Worm (Caenorhabditis elegans) whole organism, L4 larva: ENCODE measurements around the gene zak-1.
A peak's percentile ranks its signal among the peaks of the same experiment; 100 is the strongest.

ENCODE experiments used
- D1046.2 ChIP-seq: fragments of 200-800 bp; sonication (Bioruptor generic); IDR thresholded peaks from 2 replicates; pipeline ENCODE4 v1.3.6; 2022; ENCODE audit warnings: missing genetic modification characterization, missing compliant biosample characterization
- F44E2.7 ChIP-seq: fragments of 200-800 bp; sonication (Bioruptor generic); IDR thresholded peaks from 2 replicates; pipeline ENCODE4 v2.1.2; 2022; ENCODE audit warnings: missing genetic modification characterization, missing compliant biosample characterization
- R02D3.7 ChIP-seq: fragments of 150-350 bp; sonication (generic microtip); optimal IDR thresholded peaks from 3 replicates; lab custom pipeline; 2014; ENCODE audit warnings: missing biosample characterization, missing genetic modification characterization
- T20F7.1 ChIP-seq: fragments of 200-800 bp; sonication (Bioruptor generic); optimal IDR thresholded peaks from 2 replicates; lab custom pipeline; 2018; ENCODE audit warnings: mild to moderate bottlenecking, missing genetic modification characterization, missing compliant biosample characterization
- Y75B8A.6 ChIP-seq: fragments of 200-800 bp; sonication (Bioruptor generic); IDR thresholded peaks from 2 replicates; pipeline ENCODE4 v1.3.6; 2022; ENCODE audit warnings: missing genetic modification reagents, missing genetic modification characterization, missing compliant biosample characterization
- ama-1 ChIP-seq: fragments of 150-350 bp; optimal IDR thresholded peaks from 2 replicates; lab custom pipeline; 2014; ENCODE audit warnings: inconsistent platforms, mixed read lengths
- attf-4 ChIP-seq: sonication (generic microtip); optimal IDR thresholded peaks from 3 replicates; lab custom pipeline; 2017; ENCODE audit warnings: missing biosample characterization, missing genetic modification characterization
- ceh-20 ChIP-seq: fragments of 200-800 bp; sonication (Bioruptor generic); IDR thresholded peaks from 2 replicates; pipeline ENCODE4 v1.3.6; 2022; ENCODE audit warnings: missing genetic modification reagents, missing genetic modification characterization, missing compliant biosample characterization
- ceh-32 ChIP-seq: sonication (generic microtip); optimal IDR thresholded peaks from 2 replicates; lab custom pipeline; 2016; ENCODE audit warnings: mild to moderate bottlenecking, missing genetic modification characterization, missing compliant biosample characterization; ENCODE audit not compliant: poor library complexity
- ces-1 ChIP-seq: fragments of 150-350 bp; sonication (generic microtip); optimal IDR thresholded peaks from 4 replicates; lab custom pipeline; 2014; ENCODE audit warnings: missing biosample characterization, missing genetic modification reagents, missing genetic modification characterization
- cey-2 ChIP-seq: sonication (generic microtip); optimal IDR thresholded peaks from 3 replicates; lab custom pipeline; 2017; ENCODE audit warnings: missing genetic modification characterization, mild to moderate bottlenecking, missing compliant biosample characterization, antibody characterized with exemption, borderline replicate concordance; ENCODE audit not compliant: insufficient read depth
- ctbp-1 ChIP-seq: fragments of 200-800 bp; sonication (Bioruptor generic); IDR thresholded peaks from 2 replicates; pipeline ENCODE4 v1.3.6; 2022; ENCODE audit warnings: missing genetic modification reagents, missing genetic modification characterization, missing compliant biosample characterization
- daf-12 ChIP-seq: fragments of 150-350 bp; optimal IDR thresholded peaks from 2 replicates; lab custom pipeline; 2014; ENCODE audit warnings: missing biosample characterization, missing genetic modification reagents, missing genetic modification characterization
- daf-16 ChIP-seq, 3 experiments: sonication (generic microtip); optimal IDR thresholded peaks; 2 replicates each; lab custom pipeline; 2016 to 2017; ENCODE audit warnings: missing genetic modification characterization in 3 of 3, missing genetic modification reagents in 3 of 3, mild to moderate bottlenecking in 2 of 3, missing compliant biosample characterization in 2 of 3, missing biosample characterization in 1 of 3, moderate library complexity in 1 of 3
- daf-8 ChIP-seq: fragments of 200-800 bp; sonication (Bioruptor generic); IDR thresholded peaks from 2 replicates; pipeline ENCODE4 v1.3.6; 2022; ENCODE audit warnings: missing genetic modification characterization, missing compliant biosample characterization
- dmd-8 ChIP-seq: fragments of 200-800 bp; sonication (Bioruptor generic); IDR thresholded peaks from 2 replicates; pipeline ENCODE4 v1.3.6; 2022; ENCODE audit warnings: missing genetic modification characterization, missing compliant biosample characterization
- dmd-9 ChIP-seq: fragments of 200-800 bp; sonication (Bioruptor generic); IDR thresholded peaks from 2 replicates; pipeline ENCODE4 v1.3.6; 2022; ENCODE audit warnings: missing genetic modification reagents, missing genetic modification characterization, missing compliant biosample characterization
- egl-43 ChIP-seq: fragments of 200-800 bp; sonication (Bioruptor generic); IDR thresholded peaks from 2 replicates; pipeline ENCODE4 v1.3.6; 2022; ENCODE audit warnings: missing genetic modification reagents, missing genetic modification characterization, missing compliant biosample characterization
- hif-1 ChIP-seq, 2 experiments: sonication (generic microtip); optimal IDR thresholded peaks; 2 replicates each; lab custom pipeline; 2016 to 2017; ENCODE audit warnings: missing compliant biosample characterization in 2 of 2, missing genetic modification characterization in 2 of 2, missing genetic modification reagents in 2 of 2, missing genotype in 2 of 2, mild to moderate bottlenecking in 1 of 2
- hmg-1.1 ChIP-seq: fragments of 200-800 bp; sonication (Bioruptor generic); IDR thresholded peaks from 2 replicates; pipeline ENCODE4 v1.3.6; 2022; ENCODE audit warnings: missing genetic modification reagents, missing genetic modification characterization, missing compliant biosample characterization
- jun-1 ChIP-seq: fragments of 150-350 bp; optimal IDR thresholded peaks from 2 replicates; lab custom pipeline; 2014; ENCODE audit warnings: missing biosample characterization, missing genetic modification reagents, missing genetic modification characterization
- lin-1 ChIP-seq: fragments of 200-800 bp; sonication (Bioruptor generic); IDR thresholded peaks from 2 replicates; pipeline ENCODE4 v1.3.6; 2022; ENCODE audit warnings: missing genetic modification reagents, missing genetic modification characterization, missing compliant biosample characterization
- lin-13 ChIP-seq: fragments of 150-350 bp; optimal IDR thresholded peaks from 2 replicates; lab custom pipeline; 2014; ENCODE audit warnings: missing biosample characterization, missing genetic modification reagents, missing genetic modification characterization
- lin-39 ChIP-seq: fragments of 150-350 bp; optimal IDR thresholded peaks from 2 replicates; lab custom pipeline; 2014; ENCODE audit warnings: missing biosample characterization, missing genetic modification reagents, missing genetic modification characterization
- madf-5 ChIP-seq, 2 experiments: fragments of 200-800 bp; sonication (Bioruptor generic); IDR thresholded peaks; 2 replicates each; pipeline ENCODE4 v1.3.6; 2022; ENCODE audit warnings: missing compliant biosample characterization in 2 of 2, missing genetic modification characterization in 2 of 2
- mep-1 ChIP-seq: fragments of 150-350 bp; sonication (generic microtip); optimal IDR thresholded peaks from 3 replicates; lab custom pipeline; 2014; ENCODE audit warnings: missing biosample characterization, missing genetic modification characterization
- mes-2 ChIP-seq: sonication (generic microtip); optimal IDR thresholded peaks from 2 replicates; lab custom pipeline; 2016; ENCODE audit warnings: missing genotype, mild to moderate bottlenecking, missing genetic modification characterization, missing compliant biosample characterization; ENCODE audit not compliant: poor library complexity, severe bottlenecking
- nhr-11 ChIP-seq: fragments of 150-350 bp; optimal IDR thresholded peaks from 2 replicates; lab custom pipeline; 2014; ENCODE audit warnings: missing biosample characterization, missing genetic modification characterization
- nhr-111 ChIP-seq: fragments of 200-800 bp; sonication (Bioruptor generic); optimal IDR thresholded peaks from 2 replicates; lab custom pipeline; 2018; ENCODE audit warnings: mild to moderate bottlenecking, missing genetic modification characterization, missing compliant biosample characterization
- nhr-28 ChIP-seq: fragments of 150-350 bp; optimal IDR thresholded peaks from 2 replicates; lab custom pipeline; 2014; ENCODE audit warnings: missing biosample characterization, missing genetic modification characterization
- nhr-42 ChIP-seq: fragments of 200-800 bp; sonication (Bioruptor generic); IDR thresholded peaks from 2 replicates; pipeline ENCODE4 v1.3.6; 2022; ENCODE audit warnings: missing genetic modification characterization, missing compliant biosample characterization
- nhr-48 ChIP-seq: sonication (generic microtip); optimal IDR thresholded peaks from 2 replicates; lab custom pipeline; 2016; ENCODE audit warnings: mild to moderate bottlenecking, missing genetic modification characterization, missing compliant biosample characterization
- nhr-6 ChIP-seq: fragments of 150-350 bp; optimal IDR thresholded peaks from 2 replicates; lab custom pipeline; 2014; ENCODE audit warnings: missing biosample characterization, missing genetic modification characterization
- nhr-76 ChIP-seq: fragments of 150-350 bp; optimal IDR thresholded peaks from 2 replicates; lab custom pipeline; 2014; ENCODE audit warnings: missing biosample characterization, missing genetic modification characterization
- pqm-1 ChIP-seq: sonication (generic microtip); optimal IDR thresholded peaks from 2 replicates; lab custom pipeline; 2017; ENCODE audit warnings: missing biosample characterization, missing genetic modification characterization
- saeg-2 ChIP-seq: fragments of 200-800 bp; sonication (Bioruptor generic); IDR thresholded peaks from 2 replicates; pipeline ENCODE4 v1.3.6; 2022; ENCODE audit warnings: missing genetic modification reagents, missing genetic modification characterization, missing compliant biosample characterization
- sdz-12 ChIP-seq: fragments of 200-800 bp; sonication (Bioruptor generic); optimal IDR thresholded peaks from 2 replicates; lab custom pipeline; 2018; ENCODE audit warnings: mild to moderate bottlenecking, missing genetic modification characterization, missing compliant biosample characterization
- set-16 ChIP-seq: fragments of 200-800 bp; sonication (Bioruptor generic); IDR thresholded peaks from 2 replicates; pipeline ENCODE4 v1.3.6; 2022; ENCODE audit warnings: missing genetic modification reagents, missing genetic modification characterization, missing compliant biosample characterization
- skn-1 ChIP-seq: fragments of 150-350 bp; optimal IDR thresholded peaks from 2 replicates; lab custom pipeline; 2014; ENCODE audit warnings: missing biosample characterization, missing genetic modification characterization
- snpc-1.2 ChIP-seq: fragments of 200-800 bp; sonication (Bioruptor generic); IDR thresholded peaks from 2 replicates; pipeline ENCODE4 v1.3.6; 2022; ENCODE audit warnings: missing genetic modification reagents, missing genetic modification characterization, missing compliant biosample characterization
- snpc-4 ChIP-seq: fragments of 150-350 bp; optimal IDR thresholded peaks from 2 replicates; lab custom pipeline; 2014; ENCODE audit warnings: missing biosample characterization, missing genetic modification characterization
- spr-3 ChIP-seq: fragments of 200-800 bp; sonication (Bioruptor generic); optimal IDR thresholded peaks from 2 replicates; lab custom pipeline; 2018; ENCODE audit warnings: mild to moderate bottlenecking, missing genetic modification characterization, missing compliant biosample characterization
- tag-97 ChIP-seq: fragments of 200-800 bp; sonication (Bioruptor generic); IDR thresholded peaks from 2 replicates; pipeline ENCODE4 v1.3.6; 2022; ENCODE audit warnings: missing genetic modification characterization, missing compliant biosample characterization
- unc-39 ChIP-seq: sonication (generic microtip); optimal IDR thresholded peaks from 2 replicates; lab custom pipeline; 2017; ENCODE audit warnings: missing biosample characterization, missing genetic modification characterization
- unc-62 ChIP-seq, 3 experiments: fragments of 150-350 bp in 1 of 3; sonication (generic microtip); optimal IDR thresholded peaks in 2 of 3; peaks in 1 of 3; 1 replicate in 1 of 3; 2 replicates in 2 of 3; lab custom pipeline; 2014 to 2017; ENCODE audit warnings: missing biosample characterization in 3 of 3, missing genetic modification characterization in 3 of 3, missing genetic modification reagents in 3 of 3, missing genotype in 1 of 3
- zag-1 ChIP-seq: fragments of 150-350 bp; optimal IDR thresholded peaks from 2 replicates; lab custom pipeline; 2014; ENCODE audit warnings: missing biosample characterization, missing genetic modification characterization
- zfp-2 ChIP-seq: sonication (generic microtip); optimal IDR thresholded peaks from 2 replicates; lab custom pipeline; 2016; ENCODE audit warnings: mild to moderate bottlenecking, missing genetic modification characterization, missing compliant biosample characterization
- zfp-3 ChIP-seq: fragments of 200-800 bp; sonication (Bioruptor generic); conservative IDR thresholded peaks from 2 replicates; pipeline ENCODE4 v1.3.6; 2022; ENCODE audit warnings: missing genetic modification reagents, missing genetic modification characterization, missing compliant biosample characterization
- ztf-11 ChIP-seq: fragments of 150-350 bp; optimal IDR thresholded peaks from 2 replicates; lab custom pipeline; 2014; ENCODE audit warnings: missing biosample characterization, missing genetic modification characterization

zak-1 gene

DNA sequence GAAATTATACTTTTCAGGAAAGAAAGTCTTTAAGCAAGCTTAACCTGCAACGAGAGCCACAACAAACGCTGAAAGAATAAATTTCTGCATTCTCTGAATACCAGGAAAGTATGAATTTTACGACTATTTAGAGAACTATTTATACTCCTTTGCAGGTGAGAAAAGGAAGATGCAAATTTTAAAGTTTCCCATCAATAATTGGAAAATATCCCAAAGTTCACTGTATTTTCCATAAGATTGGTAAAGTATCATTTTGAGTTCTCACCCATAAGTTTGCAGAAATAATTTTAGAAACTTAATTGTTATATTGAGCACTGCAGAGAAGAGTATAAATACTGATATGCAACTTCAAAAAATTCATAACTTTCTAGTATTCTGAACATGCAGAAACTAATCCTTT, 2.9 kb upstream of the zak-1 start, which contains the start of gene clec-158:
clec-158 (minus strand) TSS at position 101 of the 400 bp plus-strand sequence.
- TF ChIP-seq dmd-8 (GFP tag; lab: Robert Waterston, UW) = no peak
- no peak for TF ChIP-seq hmg-1.1
- no peak for TF ChIP-seq nhr-48 (tag; lab: Kevin White, UChicago)
- no peak for TF ChIP-seq saeg-2 (GFP tag; lab: Robert Waterston, UW)
- TF ChIP-seq daf-8 (GFP tag; lab: Robert Waterston, UW) = no peak
- TF ChIP-seq, all 104 proteins: peak for 0

DNA sequence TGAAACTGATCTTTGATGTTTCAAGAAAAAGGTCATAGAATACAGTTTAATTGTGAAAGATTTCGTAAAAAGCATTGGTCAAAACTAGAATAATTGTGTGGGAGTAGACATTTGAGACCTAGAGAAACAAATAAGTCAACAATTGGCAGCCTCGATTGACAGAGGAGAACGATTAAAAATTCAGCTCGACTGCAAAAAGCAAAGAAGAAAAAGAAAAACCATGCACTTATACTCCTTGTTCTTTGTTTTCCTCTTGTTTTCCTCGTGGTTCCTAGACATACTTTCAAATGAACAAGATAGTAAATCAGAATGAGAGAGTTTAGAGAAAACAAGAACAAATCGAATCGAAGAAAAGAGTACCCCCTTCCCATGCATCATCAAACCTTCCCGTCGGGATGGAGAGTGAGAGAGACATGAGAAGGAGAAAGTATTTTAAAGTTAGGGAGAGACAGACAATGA, 810 bp upstream of the zak-1 start:
- TF ChIP-seq nhr-11 (tag; lab: Kevin White, UChicago) (peak; percentile 43), cey-2 (tag; lab: Kevin White, UChicago) (no peak), mep-1 (tag; lab: Kevin White, UChicago) (peak; percentile 63), Y75B8A.6 (no peak), nhr-6 (tag; lab: Kevin White, UChicago) (no peak), lin-13 (GFP tag; lab: Kevin White, UChicago) (no peak), snpc-1.2 (GFP tag; lab: Robert Waterston, UW) (no peak), snpc-4 (no peak), unc-62 (GFP tag; optimal IDR thresholded peaks at IDR 0.05 in 1 of 2; lab: Kevin White, UChicago) (peak in 1 of 2 experiments; percentile 89), unc-62 (tag; optimal IDR thresholded peaks at IDR 0.05; lab: Kevin White, UChicago) (no peak), nhr-76 (tag; lab: Kevin White, UChicago) (no peak), D1046.2 (GFP tag; lab: Robert Waterston, UW) (no peak), sdz-12 (GFP tag; lab: Kevin White, UChicago) (no peak), ceh-20 (GFP tag; lab: Robert Waterston, UW) (no peak), nhr-111 (GFP tag; lab: Kevin White, UChicago) (no peak), zfp-2 (tag; lab: Kevin White, UChicago) (no peak), nhr-28 (peak; percentile 71), attf-4 (tag; lab: Kevin White, UChicago) (no peak), T20F7.1 (peak; percentile 52), ama-1 (lab: Kevin White, UChicago) (no peak), set-16 (GFP tag; lab: Robert Waterston, UW) (no peak), nhr-42 (GFP tag; lab: Robert Waterston, UW) (no peak), daf-12 (tag; lab: Kevin White, UChicago) (no peak), spr-3 (no peak), lin-39 (tag; lab: Kevin White, UChicago) (no peak), zag-1 (no peak), ztf-11 (tag; lab: Kevin White, UChicago) (no peak), unc-39 (tag; lab: Kevin White, UChicago) (no peak), ceh-32 (no peak), madf-5 (GFP tag; IDR thresholded peaks at IDR 0.05; lab: Robert Waterston, UW) (no peak), ctbp-1 (GFP tag; lab: Robert Waterston, UW) (no peak), jun-1 (tag; lab: Kevin White, UChicago) (peak; percentile 43), pqm-1 (tag; lab: Kevin White, UChicago) (peak; percentile 65), skn-1 (tag; lab: Kevin White, UChicago) (no peak), R02D3.7 (no peak), tag-97 (GFP tag; lab: Robert Waterston, UW) (no peak), mes-2 (tag; lab: Kevin White, UChicago) (peak; percentile 28), egl-43 (no peak), F44E2.7 (no peak), daf-16 (GFP tag; optimal IDR thresholded peaks at IDR 0.05; lab: Kevin White, UChicago) (peak in 1 of 2 experiments; percentile 44), daf-16 (tag; optimal IDR thresholded peaks at IDR 0.05; lab: Kevin White, UChicago) (peak; percentile 86), lin-1 (GFP tag; lab: Robert Waterston, UW) (peak; percentile 64; the same call in 1 of the 2 replicates), dmd-9 (GFP tag; lab: Robert Waterston, UW) (no peak), hif-1 (tag; optimal IDR thresholded peaks at IDR 0.05; lab: Kevin White, UChicago) (peak in 1 of 2 experiments; percentile 7), zfp-3 (GFP tag; lab: Robert Waterston, UW) (no peak), ces-1 (GFP tag; lab: Kevin White, UChicago) (no peak)
